Fruit fly (Drosophila melanogaster): ENCODE measurements around the gene CG8300.

DNA sequence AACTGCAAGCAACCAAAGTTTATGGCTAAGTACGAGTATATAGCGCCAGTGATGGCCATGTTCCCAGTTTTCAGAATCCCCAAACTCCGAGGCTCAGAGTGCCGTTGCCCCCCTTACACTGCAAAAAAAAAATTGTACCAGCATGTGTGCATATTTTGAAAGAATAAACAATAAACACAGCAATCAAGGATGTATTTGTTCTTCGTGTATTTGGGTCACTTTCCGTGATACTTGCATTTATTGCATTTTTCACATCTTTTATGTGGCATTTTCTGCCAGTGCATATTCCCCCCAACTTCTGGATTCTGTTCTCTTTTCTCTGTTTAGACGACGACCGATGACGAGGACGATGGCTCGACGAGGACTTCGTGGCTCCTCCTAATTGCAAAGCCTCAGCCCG is 15.5 kb downstream of the CG8300 start:
- TF ChIP-seq CTCF (optimal IDR thresholded peaks at IDR 0.05) (no peak), CG8478 (optimal IDR thresholded peaks at IDR 0.05) (no peak)
